Fruit fly (Drosophila melanogaster) ovary, adult (tissue): ENCODE measurements around the gene Ccdc85.

Experiments used
- CG17801 ChIP-seq: fragments of 200-800 bp; optimal IDR thresholded peaks from 2 replicates; lab custom pipeline; 2019; ENCODE audit warnings: missing biosample characterization, mild to moderate bottlenecking, missing genetic modification characterization, moderate library complexity; ENCODE audit not compliant: partially characterized antibody

The Ccdc85 gene

DNA sequence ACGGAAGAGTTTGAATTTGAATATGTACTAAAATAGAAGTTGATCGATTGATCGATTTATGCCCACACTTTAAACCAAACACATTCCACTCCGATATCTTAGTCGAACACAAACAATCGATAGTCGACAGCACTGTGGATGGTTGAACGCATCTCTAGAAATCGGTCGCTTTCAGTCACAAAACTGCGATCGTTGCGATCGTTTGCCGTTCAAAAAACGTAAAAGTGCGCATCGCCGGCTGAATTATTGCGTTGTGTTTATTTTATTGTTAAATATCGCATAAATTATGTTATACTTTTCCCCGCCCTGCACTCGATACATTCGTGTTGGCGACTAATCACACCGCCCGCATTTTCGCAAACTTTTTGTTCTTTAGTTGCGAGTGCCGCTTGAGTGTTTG, at the start of gene Ccdc85:
Ccdc85 (plus strand) TSS at position 174 of the 400 bp plus-strand sequence.
- TF ChIP-seq CG17801 (GFP tag; lab: Kevin White, UChicago), result peak; percentile 15

DNA sequence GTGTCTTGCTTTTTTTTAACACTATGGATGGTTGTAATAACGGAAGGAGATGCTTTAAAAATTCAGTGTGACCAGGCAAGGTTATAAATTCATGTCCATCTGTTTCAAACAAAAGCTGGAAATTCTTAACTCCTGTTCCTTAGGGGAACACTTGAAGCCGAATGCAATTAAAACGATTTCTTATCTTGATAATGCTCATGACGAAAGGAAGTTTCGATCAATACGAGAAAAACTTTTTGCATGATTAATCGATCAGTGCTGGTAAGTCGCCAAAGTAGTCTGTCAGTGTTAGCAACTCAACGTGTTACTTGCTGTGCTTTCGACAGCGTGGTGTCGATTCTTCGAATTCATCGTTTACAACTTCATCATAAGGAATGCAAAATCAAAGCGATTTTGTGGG, 44.6 kb upstream of the Ccdc85 start, which contains the start of gene Rbp9:
Rbp9 (plus strand) TSS at position 291 of the 400 bp plus-strand sequence.
- TF ChIP-seq CG17801 (GFP tag; lab: Kevin White, UChicago), result no peak

DNA sequence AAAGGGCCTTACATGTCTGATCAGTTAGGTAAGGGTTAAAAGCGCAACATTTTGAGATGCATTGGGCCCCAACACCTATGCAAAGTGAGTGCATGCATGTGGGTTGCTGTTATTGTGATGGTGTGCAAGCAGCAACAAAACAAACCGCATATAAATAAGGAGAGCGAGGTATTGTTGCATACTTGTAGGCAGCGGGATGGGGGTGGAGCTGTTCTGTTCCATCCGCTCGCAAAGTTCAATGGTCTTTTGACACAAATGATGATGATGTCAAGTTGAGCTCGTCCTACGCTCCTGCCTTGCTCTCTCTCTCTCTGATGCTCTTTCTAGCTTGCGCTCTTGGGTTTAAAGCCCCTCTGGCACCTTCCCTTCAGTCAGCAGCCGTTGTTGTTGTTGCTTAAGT, 43.4 kb upstream of the Ccdc85 start:
- no peak for TF ChIP-seq CG17801 (GFP tag; lab: Kevin White, UChicago)

DNA sequence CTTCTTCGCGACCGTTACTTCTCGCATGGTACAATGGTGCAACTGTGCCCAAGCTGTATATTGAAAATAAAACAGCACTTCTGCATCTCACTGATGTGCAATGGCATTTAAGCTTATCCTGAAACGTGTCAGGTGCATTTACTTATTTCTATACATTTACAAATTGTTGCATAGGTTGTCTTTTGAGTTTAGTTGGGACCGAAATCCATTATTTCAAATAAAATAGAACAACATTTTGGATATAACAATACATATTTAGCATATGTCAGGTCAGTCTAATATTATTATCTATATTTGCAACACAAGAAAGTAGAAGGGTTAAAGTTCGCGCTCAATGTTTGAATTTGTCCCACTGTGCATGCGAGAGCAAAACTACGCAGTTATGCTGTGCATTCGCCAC, 42.7 kb upstream of the Ccdc85 start:
- no peak for TF ChIP-seq CG17801 (GFP tag; lab: Kevin White, UChicago)

DNA sequence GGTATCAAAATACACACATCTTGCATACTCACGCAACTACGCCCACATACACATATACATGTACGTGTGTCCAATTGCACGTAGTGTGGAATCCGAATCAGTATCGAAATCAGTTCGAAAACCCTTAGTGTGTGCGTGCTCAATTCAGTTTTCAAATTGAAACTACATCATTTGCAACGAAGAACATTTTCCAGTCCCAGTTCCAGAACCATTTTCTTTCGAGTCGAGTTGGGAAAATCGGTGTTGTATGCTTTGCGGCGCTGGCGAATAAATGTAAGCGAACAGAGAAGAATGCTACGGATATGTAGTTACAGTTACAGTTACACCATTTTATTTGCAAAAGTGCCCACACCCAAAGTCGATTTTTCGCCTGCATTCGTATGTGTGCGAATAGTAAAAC, 42.1 kb upstream of the Ccdc85 start:
- TF ChIP-seq CG17801 (GFP tag; lab: Kevin White, UChicago), result no peak

DNA sequence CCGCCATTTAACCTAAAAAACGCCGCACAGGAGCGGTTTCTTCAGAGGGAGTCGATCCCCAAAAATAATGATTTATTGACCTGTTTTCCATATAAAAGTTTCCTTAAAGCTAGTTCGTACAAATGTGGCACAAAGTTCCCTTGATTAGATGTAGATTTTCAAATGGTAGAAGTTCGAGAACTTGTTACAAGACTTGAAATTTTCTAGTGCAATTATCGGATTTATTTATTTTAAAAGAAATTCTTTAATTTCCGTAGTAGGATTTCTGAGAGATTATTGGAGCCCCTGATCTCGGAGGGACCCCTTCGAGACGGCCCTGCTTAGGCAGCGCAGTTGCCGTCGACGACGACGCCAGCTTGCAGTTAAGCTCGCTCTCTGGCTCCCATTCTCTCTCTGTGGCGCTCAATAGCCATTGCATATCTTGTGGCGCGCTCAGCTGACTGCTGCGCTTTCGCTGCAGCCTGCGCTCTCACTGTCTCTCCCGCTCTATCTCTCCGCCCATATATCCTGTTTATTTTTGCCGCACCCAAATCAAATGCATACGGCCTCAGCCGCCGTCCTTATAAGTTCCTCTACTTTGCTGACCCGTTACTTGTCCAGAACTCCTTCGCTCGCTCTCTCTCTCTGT, 41.4 kb upstream of the Ccdc85 start:
- TF ChIP-seq CG17801 (GFP tag; lab: Kevin White, UChicago), result peak; percentile 1

DNA sequence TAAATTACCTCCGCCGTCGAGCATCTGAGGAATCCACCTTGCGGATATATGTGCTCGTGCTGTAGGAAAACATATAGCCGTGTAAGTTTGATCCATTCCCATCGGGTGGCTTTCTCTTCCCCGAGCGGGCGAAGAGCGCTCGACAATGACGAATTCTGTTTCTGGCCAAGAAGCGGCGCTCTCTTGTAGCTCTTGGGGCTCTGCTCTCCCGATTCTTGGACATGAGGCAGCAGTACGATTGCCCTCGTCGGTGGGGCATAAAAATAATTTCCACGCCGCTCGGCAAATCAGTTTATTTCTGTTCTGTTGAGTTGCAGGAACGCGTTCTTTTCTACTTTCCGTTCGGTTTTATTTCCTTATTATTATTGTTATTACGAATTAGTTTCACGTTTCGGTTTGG, 40.2 kb upstream of the Ccdc85 start:
- TF ChIP-seq CG17801 (GFP tag; lab: Kevin White, UChicago), result no peak

DNA sequence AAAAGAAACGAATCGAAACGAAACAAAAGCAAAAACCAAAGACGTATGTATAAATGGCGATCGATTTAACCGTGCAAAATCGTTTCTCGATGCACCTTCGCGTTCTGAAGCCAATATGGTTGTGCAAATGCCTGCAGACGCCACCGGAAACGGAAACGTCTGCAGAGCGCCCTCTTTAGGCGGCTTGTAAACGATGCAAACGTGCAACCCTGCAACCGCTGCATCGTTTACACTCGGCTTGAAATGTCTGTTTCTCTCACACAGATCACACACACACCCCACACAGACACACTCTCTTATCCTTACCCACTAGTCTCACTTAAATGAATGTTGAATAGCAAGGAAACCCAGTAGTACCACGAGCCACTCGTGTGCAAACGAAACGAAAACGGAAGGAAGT, 32.2 kb upstream of the Ccdc85 start:
- TF ChIP-seq CG17801 (GFP tag; lab: Kevin White, UChicago), result no peak

DNA sequence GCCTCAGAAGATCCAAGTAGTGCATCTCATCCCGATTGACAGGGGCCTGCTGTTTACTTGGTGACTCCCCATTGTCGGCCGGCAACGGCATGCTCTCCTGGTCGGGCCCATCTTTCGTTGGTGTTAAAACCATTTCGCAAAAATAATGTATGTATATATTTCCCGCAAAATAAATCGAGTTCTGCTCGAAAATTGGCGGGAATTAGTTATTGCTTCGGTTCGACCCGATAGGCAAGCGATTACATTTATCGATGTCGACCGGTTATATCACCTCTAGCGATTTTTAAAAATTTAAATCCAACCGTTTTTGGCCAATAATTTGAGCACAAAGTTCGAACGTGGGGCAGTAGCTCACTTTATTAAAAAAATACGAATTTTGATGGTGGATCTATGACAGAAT, 29.6 kb upstream of the Ccdc85 start, which contains the start of gene Ts:
Ts (minus strand) TSS at position 201 of the 400 bp plus-strand sequence.
- no peak for TF ChIP-seq CG17801 (GFP tag; lab: Kevin White, UChicago)

DNA sequence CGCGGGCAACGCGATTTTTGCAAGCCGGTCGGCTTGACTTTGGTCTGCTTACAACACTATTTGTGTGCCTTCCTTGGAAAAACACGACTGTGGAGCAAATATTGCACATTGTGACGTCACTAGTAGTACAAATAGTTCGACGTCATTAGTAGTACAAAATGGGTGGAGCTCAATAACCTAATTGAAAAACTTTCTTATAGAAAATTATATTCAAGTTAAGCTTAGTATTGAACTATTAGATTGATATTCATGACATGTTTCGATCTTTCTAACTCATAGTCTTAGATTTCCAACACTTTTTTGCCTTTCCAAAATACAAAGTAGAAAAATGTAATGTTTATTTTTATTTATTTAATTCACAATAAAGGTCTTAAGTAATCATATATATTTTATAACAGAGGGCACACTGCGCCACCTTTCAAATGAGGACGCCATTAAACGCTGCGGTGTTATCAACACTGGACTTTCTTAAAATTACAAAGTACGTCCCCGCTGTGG, 26.6 kb upstream of the Ccdc85 start, which contains the start of the genes Rrp1 and gammaTub23C:
Rrp1 (minus strand) TSS at position 70 of the 498 bp plus-strand sequence.
gammaTub23C (plus strand) TSS at position 453 of the 498 bp plus-strand sequence.
- peak; percentile 82 for TF ChIP-seq CG17801 (GFP tag; lab: Kevin White, UChicago)

DNA sequence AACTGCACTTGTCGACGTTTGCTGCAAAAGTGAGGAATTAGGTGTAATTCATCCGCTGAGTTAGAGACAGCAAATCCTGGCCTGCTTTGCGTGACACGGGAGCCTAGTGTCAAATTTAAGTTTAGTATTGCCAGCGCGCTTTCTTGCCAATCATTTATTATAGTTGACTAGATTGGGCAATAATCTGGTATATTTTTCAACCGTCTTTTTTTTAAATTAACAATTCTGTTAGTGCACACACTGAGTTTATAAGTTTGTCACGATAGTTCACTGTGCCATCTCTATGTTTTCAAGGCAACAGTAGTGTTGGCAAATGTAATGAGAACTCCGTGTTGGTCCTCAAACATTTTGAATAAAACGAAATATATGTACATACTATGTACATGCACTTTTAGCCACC, 22.3 kb upstream of the Ccdc85 start, which contains the start of the genes CG9641 and CG3165:
CG9641 (minus strand) TSS at position 34 of the 400 bp plus-strand sequence.
CG3165 (plus strand) TSS at position 294 of the 400 bp plus-strand sequence.
- TF ChIP-seq CG17801 (GFP tag; lab: Kevin White, UChicago), result peak; percentile 74

DNA sequence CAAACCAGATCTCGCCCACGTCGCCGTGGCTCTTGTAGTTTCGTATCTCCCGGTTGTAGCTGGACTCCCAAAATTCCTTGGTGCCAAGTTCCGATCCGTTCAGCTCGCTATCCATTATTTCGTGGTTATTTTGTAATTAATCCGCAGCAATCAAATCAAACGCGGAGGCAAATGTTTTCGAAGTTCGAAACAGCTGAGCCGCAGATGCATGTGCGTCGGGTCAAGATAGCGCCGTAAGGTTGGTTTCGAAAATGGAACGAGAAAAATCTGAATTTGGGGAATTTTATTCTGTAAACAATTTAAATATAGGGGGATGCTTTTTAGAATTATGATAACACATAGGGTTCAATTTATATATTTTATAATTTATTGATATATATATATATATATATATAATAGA, 20.0 kb upstream of the Ccdc85 start, which contains the start of gene CG9643:
CG9643 (minus strand) TSS at position 198 of the 400 bp plus-strand sequence.
- TF ChIP-seq CG17801 (GFP tag; lab: Kevin White, UChicago), result no peak

DNA sequence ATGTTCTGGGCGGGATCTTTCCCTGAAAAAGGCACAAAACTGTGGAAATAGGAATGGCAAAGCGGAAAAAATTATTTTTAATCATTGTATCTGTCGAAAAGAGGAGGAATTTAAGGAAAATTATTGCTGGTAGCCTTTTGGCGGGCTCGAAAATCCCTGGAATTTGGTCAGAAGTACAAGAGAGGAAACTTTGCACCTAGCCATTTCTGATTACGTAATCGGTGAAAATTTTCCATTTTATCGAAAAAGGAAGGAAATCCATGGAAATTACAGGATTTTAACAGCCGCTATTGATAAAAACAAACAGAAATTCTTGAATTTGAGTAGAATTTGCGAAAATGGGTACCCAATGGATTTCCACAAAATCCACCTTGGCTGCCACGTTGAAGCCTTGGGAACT, 12.3 kb upstream of the Ccdc85 start:
- no peak for TF ChIP-seq CG17801 (GFP tag; lab: Kevin White, UChicago)

DNA sequence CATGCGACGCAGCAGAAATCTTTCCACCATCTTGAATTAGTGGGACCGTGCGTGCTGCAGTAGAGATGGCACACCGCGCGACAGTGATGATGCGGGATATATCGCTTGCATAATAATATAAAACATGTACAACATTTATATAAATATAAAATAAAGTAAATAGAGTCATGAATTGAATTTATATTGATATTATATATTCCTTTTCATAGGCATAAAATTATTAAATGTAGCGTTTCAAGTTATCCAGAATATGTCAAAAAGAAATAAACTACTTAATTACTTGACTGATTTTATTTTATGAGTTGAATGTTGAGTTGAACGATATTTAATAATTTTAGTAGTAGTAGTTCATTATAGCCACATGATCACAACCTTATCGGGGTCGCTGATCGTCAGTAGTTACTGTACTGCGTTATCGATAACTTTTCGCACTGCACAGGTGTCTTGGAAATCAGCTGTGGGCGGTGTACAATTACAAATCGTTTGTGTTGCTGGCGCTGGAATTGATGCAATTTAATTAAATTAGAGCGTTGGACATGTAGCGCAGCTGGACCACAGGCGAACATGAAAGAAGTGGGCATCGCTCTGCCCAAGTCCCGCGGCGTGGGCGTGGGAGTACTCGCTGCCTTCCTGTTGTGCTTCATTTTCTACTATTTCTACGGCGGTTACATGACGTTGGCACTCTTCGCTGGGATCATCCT, 11.3 kb upstream of the Ccdc85 start, which contains the start of the genes Chd1 and Bem46:
Chd1 (minus strand) TSS at position 43 of the 701 bp plus-strand sequence.
Bem46 (plus strand) TSS at position 436 of the 701 bp plus-strand sequence.
- peak; percentile 79 for TF ChIP-seq CG17801 (GFP tag; lab: Kevin White, UChicago)

DNA sequence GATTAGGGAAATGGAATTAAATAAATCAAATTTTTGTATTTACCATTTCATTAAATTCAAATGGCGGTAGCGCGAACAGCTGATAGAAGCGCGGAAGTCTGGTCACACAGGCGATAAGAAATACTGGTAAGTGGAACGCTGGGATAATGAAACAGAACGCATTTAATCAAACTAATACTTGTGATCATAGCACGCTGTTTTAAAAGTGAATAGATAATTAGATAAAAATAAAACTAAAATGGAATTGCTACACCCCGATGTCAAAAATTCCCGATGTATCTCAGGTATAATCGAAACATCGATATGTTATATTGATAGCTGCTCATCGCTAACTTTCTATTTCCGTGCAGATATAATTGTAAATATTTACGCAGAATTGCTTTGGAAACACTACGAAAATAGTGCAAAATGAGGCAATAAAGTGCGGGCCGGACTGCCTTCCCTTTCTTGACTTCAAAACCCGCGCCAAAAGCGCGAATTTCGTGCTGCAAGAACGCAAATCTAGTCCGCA, 6.4 kb upstream of the Ccdc85 start, which contains the start of the genes okr and CG3558:
okr (minus strand) TSS at position 96 of the 511 bp plus-strand sequence.
CG3558 (plus strand) TSS at position 207 of the 511 bp plus-strand sequence.
- TF ChIP-seq CG17801 (GFP tag; lab: Kevin White, UChicago), result no peak
